Worm (Caenorhabditis elegans): ENCODE data around the gene B0250.18.

- TF ChIP-seq F37B4.10 (GFP tag; IDR thresholded peaks at IDR 0.05) (no peak), pha-4 (tag; optimal IDR thresholded peaks at IDR 0.05) (no peak), somi-1 (GFP tag; optimal IDR thresholded peaks at IDR 0.05) (no peak)
Observed at ce11 chrV:20480790-20481189, 20.1 kb upstream of the B0250.18 start.

All from whole organism, young adult.